Worm (Caenorhabditis elegans) whole organism, L1 larva: ENCODE results near the gene W03A5.6.

ENCODE experiments used
- C34B4.2 ChIP-seq: sonication (generic microtip); optimal IDR thresholded peaks from 2 replicates; lab custom pipeline; 2017; ENCODE audit warnings: mild to moderate bottlenecking, missing genetic modification characterization, missing compliant biosample characterization
- ceh-82 ChIP-seq, 3 experiments: fragments of 150-350 bp in 1 of 3; sonication (generic microtip) in 2 of 3; optimal IDR thresholded peaks; 2 replicates each; lab custom pipeline; 2014 to 2017; ENCODE audit warnings: missing biosample characterization in 3 of 3, missing genetic modification characterization in 3 of 3
- ces-1 ChIP-seq: fragments of 150-350 bp; optimal IDR thresholded peaks from 2 replicates; lab custom pipeline; 2014; ENCODE audit warnings: missing biosample characterization, missing genetic modification reagents, missing genetic modification characterization
- egl-27 ChIP-seq, 2 experiments: fragments of 150-350 bp in 1 of 2; sonication (generic microtip); optimal IDR thresholded peaks; 3 replicates each; lab custom pipeline; 2017 to 2018; ENCODE audit warnings: missing biosample characterization in 2 of 2, missing genetic modification characterization in 2 of 2, missing genetic modification reagents in 2 of 2
- elt-3 ChIP-seq, 6 experiments: fragments of 150-350 bp in 1 of 6; sonication (generic microtip); optimal IDR thresholded peaks; 2 replicates each; lab custom pipeline; 2017 to 2018; ENCODE audit warnings: missing biosample characterization in 6 of 6, missing genetic modification characterization in 6 of 6, inconsistent platforms in 1 of 6
- hlh-17 ChIP-seq: fragments of 200-800 bp; sonication (Bioruptor generic); optimal IDR thresholded peaks from 2 replicates; lab custom pipeline; 2018; ENCODE audit warnings: missing genetic modification characterization, mild to moderate bottlenecking, missing compliant biosample characterization, moderate library complexity, borderline replicate concordance
- lin-13 ChIP-seq: fragments of 150-350 bp; optimal IDR thresholded peaks from 2 replicates; lab custom pipeline; 2014; ENCODE audit warnings: missing biosample characterization, missing genetic modification reagents, missing genetic modification characterization
- lin-35 ChIP-seq, 2 experiments: fragments of 150-350 bp; optimal IDR thresholded peaks; 2 replicates each; lab custom pipeline; 2014; ENCODE audit warnings: missing biosample characterization in 2 of 2, missing genetic modification characterization in 2 of 2, missing genetic modification reagents in 2 of 2
- lsy-2 ChIP-seq, 2 experiments: fragments of 150-350 bp; optimal IDR thresholded peaks; 2 replicates each; lab custom pipeline; 2014; ENCODE audit warnings: missing biosample characterization in 2 of 2, missing genetic modification characterization in 2 of 2
- mdl-1 ChIP-seq, 2 experiments: fragments of 150-350 bp; optimal IDR thresholded peaks; 2 replicates each; lab custom pipeline; 2014 to 2017; ENCODE audit warnings: missing biosample characterization in 2 of 2, missing genetic modification characterization in 2 of 2, inconsistent platforms in 1 of 2
- nhr-28 ChIP-seq: fragments of 150-350 bp; optimal IDR thresholded peaks from 2 replicates; lab custom pipeline; 2014; ENCODE audit warnings: missing biosample characterization, missing genetic modification characterization
- nhr-90 ChIP-seq: sonication (generic microtip); optimal IDR thresholded peaks from 2 replicates; lab custom pipeline; 2016; ENCODE audit warnings: mild to moderate bottlenecking, missing genetic modification characterization, missing compliant biosample characterization; ENCODE audit not compliant: poor library complexity
- unc-62 ChIP-seq: fragments of 150-350 bp; optimal IDR thresholded peaks from 2 replicates; lab custom pipeline; 2014; ENCODE audit warnings: missing biosample characterization, missing genetic modification reagents, missing genetic modification characterization
- ztf-4 ChIP-seq: fragments of 150-350 bp; optimal IDR thresholded peaks from 2 replicates; lab custom pipeline; 2014; ENCODE audit warnings: missing biosample characterization, missing genetic modification characterization

DNA sequence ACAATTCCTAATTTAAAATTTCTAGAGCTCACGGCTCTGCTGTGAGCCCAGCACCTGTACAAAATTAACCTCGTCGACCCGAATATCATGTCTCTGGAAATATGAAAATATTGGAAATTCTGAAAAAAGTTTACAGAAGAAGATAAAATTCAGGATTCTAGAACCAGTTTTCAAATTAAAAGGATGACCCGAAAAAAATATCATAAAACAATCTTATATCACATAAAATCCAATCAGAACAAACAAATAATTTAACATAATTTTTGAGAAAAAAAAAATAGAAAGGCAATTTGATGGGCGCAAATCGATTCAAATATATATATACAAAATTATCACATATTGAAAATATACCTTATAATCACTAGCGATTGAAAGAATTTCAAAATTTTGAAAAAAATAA lies 55.1 kb downstream of the W03A5.6 start, which contains the start of gene Y32H12A.7:
- no peak for TF ChIP-seq ztf-4
- no peak for TF ChIP-seq elt-3 (tag; optimal IDR thresholded peaks at IDR 0.05; lab: Kevin White, UChicago)
- TF ChIP-seq unc-62 = no peak
- TF ChIP-seq lin-13 (GFP tag; lab: Kevin White, UChicago) = no peak
- TF ChIP-seq lin-35 (GFP tag; optimal IDR thresholded peaks at IDR 0.05; lab: Kevin White, UChicago) = no peak
- TF ChIP-seq nhr-28 (tag; lab: Kevin White, UChicago) = no peak
- no peak for TF ChIP-seq ceh-82 (tag; optimal IDR thresholded peaks at IDR 0.05; lab: Kevin White, UChicago)
- TF ChIP-seq hlh-17 (GFP tag; lab: Kevin White, UChicago) = no peak
- TF ChIP-seq nhr-90 (tag; lab: Kevin White, UChicago) = no peak
- TF ChIP-seq ces-1 (GFP tag; lab: Kevin White, UChicago) = no peak
- no peak for TF ChIP-seq lsy-2 (tag; optimal IDR thresholded peaks at IDR 0.05; lab: Kevin White, UChicago)
- TF ChIP-seq egl-27 (tag; optimal IDR thresholded peaks at IDR 0.05; lab: Kevin White, UChicago) = no peak
- no peak for TF ChIP-seq C34B4.2 (tag; lab: Kevin White, UChicago)
- no peak for TF ChIP-seq mdl-1 (tag; optimal IDR thresholded peaks at IDR 0.05; lab: Kevin White, UChicago)
